Fruit fly (Drosophila melanogaster): ENCODE measurements around the gene Gr64a.

Gene Gr64a

dm6 chr3L:4026506-4026868 lies at the start of gene Gr64a:
TSS of gene Gr64a (plus strand) at chr3L:4026769.
- TF ChIP-seq CG8632 (GFP tag; optimal IDR thresholded peaks at IDR 0.05) (no peak), lz (GFP tag; optimal IDR thresholded peaks at IDR 0.05) (no peak), CG11902 (GFP tag; optimal IDR thresholded peaks at IDR 0.05) (no peak), Ets21C (GFP tag; optimal IDR thresholded peaks at IDR 0.05) (no peak), ss (GFP tag; optimal IDR thresholded peaks at IDR 0.05) (no peak), CG7368 (GFP tag; optimal IDR thresholded peaks at IDR 0.05) (no peak), eg (GFP tag; IDR thresholded peaks at IDR 0.05) (no peak), esn (GFP tag; optimal IDR thresholded peaks at IDR 0.05) (no peak), pdm3 (GFP tag; optimal IDR thresholded peaks at IDR 0.05) (no peak), CG8319 (GFP tag; optimal IDR thresholded peaks at IDR 0.05) (no peak), Hr4 (GFP tag; optimal IDR thresholded peaks at IDR 0.05) (no peak)

dm6 chr3L:3977622-3978355 lies 48.8 kb upstream of the Gr64a start:
- TF ChIP-seq Met (GFP tag; optimal IDR thresholded peaks at IDR 0.05) (peak; percentile 16), esn (GFP tag; optimal IDR thresholded peaks at IDR 0.05) (no peak)

- TF ChIP-seq Hr38 (GFP tag; optimal IDR thresholded peaks at IDR 0.05), result no peak
Measured at dm6 chr3L:3978762-3979516, 47.6 kb upstream of the Gr64a start.

dm6 chr3L:3980027-3980426 lies 46.5 kb upstream of the Gr64a start:
- TF ChIP-seq vri (GFP tag; optimal IDR thresholded peaks at IDR 0.05), result no peak
- no peak for TF ChIP-seq Met (GFP tag; optimal IDR thresholded peaks at IDR 0.05)
- no peak for TF ChIP-seq CG16779 (tag; optimal IDR thresholded peaks at IDR 0.05)
- no peak for TF ChIP-seq Eip75B (GFP tag; optimal IDR thresholded peaks at IDR 0.05)
- TF ChIP-seq Blimp-1 (GFP tag; optimal IDR thresholded peaks at IDR 0.05), result no peak
- TF ChIP-seq ss (GFP tag; optimal IDR thresholded peaks at IDR 0.05), result no peak
- no peak for TF ChIP-seq CG9139 (GFP tag; optimal IDR thresholded peaks at IDR 0.05)
- no peak for TF ChIP-seq CG6808 (GFP tag; optimal IDR thresholded peaks at IDR 0.05)

dm6 chr3L:3983466-3983946 lies 43.1 kb upstream of the Gr64a start, which contains the start of gene scrt:
TSS of gene scrt (plus strand) at chr3L:3983896.
- TF ChIP-seq CG32006 (GFP tag; optimal IDR thresholded peaks at IDR 0.05) (no peak), CG6163 (GFP tag; IDR thresholded peaks at IDR 0.05) (0 out of 3 replicates have a peak, but pooled peaks have one; percentile 15), svp (GFP tag) (peak; percentile 57), Hr4 (GFP tag; optimal IDR thresholded peaks at IDR 0.05) (no peak)

dm6 chr3L:3995554-3995953 lies 31.0 kb upstream of the Gr64a start:
- no peak for TF ChIP-seq fd59A (GFP tag; optimal IDR thresholded peaks at IDR 0.05)
- no peak for TF ChIP-seq CG11762 (GFP tag; optimal IDR thresholded peaks at IDR 0.05; ENCODE audit: insufficient read depth)
- no peak for TF ChIP-seq Eip75B (GFP tag; optimal IDR thresholded peaks at IDR 0.05)
- no peak for TF ChIP-seq pdm3 (GFP tag; optimal IDR thresholded peaks at IDR 0.05)
- TF ChIP-seq Lpt (GFP tag; optimal IDR thresholded peaks at IDR 0.05), result no peak
- TF ChIP-seq CG1621 (tag; optimal IDR thresholded peaks at IDR 0.05), result no peak
- TF ChIP-seq CG8119 (GFP tag; IDR thresholded peaks at IDR 0.05), result no peak
- no peak for TF ChIP-seq lz (GFP tag; optimal IDR thresholded peaks at IDR 0.05)
- TF ChIP-seq Blimp-1 (GFP tag; optimal IDR thresholded peaks at IDR 0.05), result no peak
- no peak for TF ChIP-seq cyc (GFP tag; optimal IDR thresholded peaks at IDR 0.05)
- no peak for TF ChIP-seq CG6163 (GFP tag; IDR thresholded peaks at IDR 0.05)
- TF ChIP-seq Met (GFP tag; optimal IDR thresholded peaks at IDR 0.05), result no peak

All from whole organism, prepupa.